Worm (Caenorhabditis elegans) whole organism, dauer: ENCODE results near the gene uvs-1.

ENCODE experiments used
- unc-62 ChIP-seq: sonication (generic microtip); optimal IDR thresholded peaks from 2 replicates; lab custom pipeline; 2017; ENCODE audit warnings: missing biosample characterization, missing genetic modification reagents, missing genetic modification characterization

Gene uvs-1

DNA sequence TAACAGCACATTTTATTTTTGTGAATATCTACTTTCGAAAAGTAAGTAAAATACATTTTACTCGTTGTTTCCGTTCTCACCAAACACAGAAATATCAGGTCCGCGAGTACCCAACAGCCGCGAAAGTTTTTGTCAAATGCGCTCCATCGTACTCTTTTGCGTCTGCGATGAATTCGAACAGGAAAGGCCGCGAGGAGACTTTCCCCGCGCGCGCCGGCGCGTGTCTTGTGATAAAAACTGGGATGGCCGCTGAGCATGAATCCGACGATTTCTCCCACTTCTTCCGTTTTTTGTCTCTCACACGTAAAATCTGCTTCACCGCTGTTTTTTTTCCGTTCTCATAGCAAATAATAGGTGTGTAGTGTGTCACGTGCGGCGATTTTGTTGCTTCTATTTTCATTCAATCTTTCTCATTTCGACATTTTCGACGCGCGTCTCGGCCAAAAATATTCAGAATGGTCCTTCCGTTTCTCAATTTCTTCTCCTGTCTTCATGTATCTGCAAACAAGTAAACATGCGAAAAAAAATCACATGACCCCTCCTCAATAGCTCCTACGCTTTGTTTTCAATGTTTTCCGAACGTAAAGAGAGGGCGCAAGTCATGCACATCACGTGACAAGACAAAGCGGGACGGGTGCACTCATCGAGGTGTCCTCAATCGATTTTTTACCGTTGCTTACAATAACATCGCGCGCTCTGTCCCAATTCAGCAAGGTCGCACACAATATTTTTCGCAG lies at the start of gene uvs-1:
TSS of gene uvs-1 (minus strand) at position 145 of the 737 bp plus-strand sequence.
- TF ChIP-seq unc-62 (GFP tag; lab: Kevin White, UChicago), result no peak

ce11 chrV:7852078-7852477 lies 48.1 kb upstream of the uvs-1 start:
- TF ChIP-seq unc-62 (GFP tag; lab: Kevin White, UChicago), result no peak

ce11 chrV:7848251-7848650 lies 44.2 kb upstream of the uvs-1 start:
- no peak for TF ChIP-seq unc-62 (GFP tag; lab: Kevin White, UChicago)

ce11 chrV:7847687-7848086 lies 43.7 kb upstream of the uvs-1 start:
- TF ChIP-seq unc-62 (GFP tag; lab: Kevin White, UChicago), result no peak

DNA sequence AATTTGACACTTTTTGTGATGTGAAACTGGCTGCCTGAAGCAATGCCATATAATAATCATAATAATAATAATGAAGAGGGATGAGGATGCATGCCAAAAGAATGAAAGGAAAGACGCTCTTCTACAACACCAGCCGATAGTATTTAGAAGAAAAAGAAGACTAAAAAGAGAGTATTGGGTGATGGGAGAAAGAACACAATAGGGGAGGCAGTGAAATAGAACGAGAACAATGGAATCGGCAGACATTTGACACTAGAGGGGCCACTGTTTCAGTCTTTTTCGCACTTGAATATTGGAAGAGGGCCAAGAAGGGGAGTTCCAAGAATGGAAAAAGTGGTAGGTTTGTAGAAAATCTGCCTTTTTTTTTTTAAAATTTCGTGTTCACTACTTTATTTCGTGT lies 43.2 kb upstream of the uvs-1 start, which contains the start of gene memo-1:
TSS of gene memo-1 (minus strand) at position 2 of the 400 bp plus-strand sequence.
- TF ChIP-seq unc-62 (GFP tag; lab: Kevin White, UChicago), result no peak

ce11 chrV:7842228-7842627 lies 38.2 kb upstream of the uvs-1 start, which contains the start of gene grd-8:
TSS of gene grd-8 (plus strand) at chrV:7842528.
- TF ChIP-seq unc-62 (GFP tag; lab: Kevin White, UChicago), result no peak

DNA sequence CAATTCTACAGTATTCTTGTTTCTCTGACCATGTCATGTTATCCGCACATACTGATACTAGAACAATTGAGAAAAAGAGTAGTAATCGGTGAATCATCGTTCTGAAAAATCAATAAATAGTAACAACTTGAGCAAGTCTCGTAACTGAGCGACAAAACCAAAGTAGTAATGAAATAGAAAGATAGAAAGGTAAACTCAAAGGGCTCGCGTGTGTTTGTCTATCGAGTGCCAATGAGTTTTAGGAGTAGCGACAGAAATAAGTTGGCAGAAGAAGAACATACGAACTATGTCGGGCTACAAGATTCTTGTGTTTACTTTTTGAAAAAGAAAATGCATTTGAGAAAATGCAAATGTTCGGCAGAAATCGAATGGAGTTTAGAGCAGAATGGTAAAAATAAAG lies 35.5 kb upstream of the uvs-1 start, which contains the start of gene C37C3.12:
TSS of gene C37C3.12 (minus strand) at position 101 of the 400 bp plus-strand sequence.
- TF ChIP-seq unc-62 (GFP tag; lab: Kevin White, UChicago), result no peak

- TF ChIP-seq unc-62 (GFP tag; lab: Kevin White, UChicago), result no peak
Measured at ce11 chrV:7837809-7838208, 33.8 kb upstream of the uvs-1 start, which contains the start of gene ttr-33. TSS of gene ttr-33 (minus strand) at chrV:7837909.

ce11 chrV:7836911-7837310 lies 32.9 kb upstream of the uvs-1 start, which contains the start of gene txt-5:
TSS of gene txt-5 (minus strand) at chrV:7837134.
- no peak for TF ChIP-seq unc-62 (GFP tag; lab: Kevin White, UChicago)

ce11 chrV:7830952-7831351 lies 26.9 kb upstream of the uvs-1 start:
- TF ChIP-seq unc-62 (GFP tag; lab: Kevin White, UChicago), result no peak

DNA sequence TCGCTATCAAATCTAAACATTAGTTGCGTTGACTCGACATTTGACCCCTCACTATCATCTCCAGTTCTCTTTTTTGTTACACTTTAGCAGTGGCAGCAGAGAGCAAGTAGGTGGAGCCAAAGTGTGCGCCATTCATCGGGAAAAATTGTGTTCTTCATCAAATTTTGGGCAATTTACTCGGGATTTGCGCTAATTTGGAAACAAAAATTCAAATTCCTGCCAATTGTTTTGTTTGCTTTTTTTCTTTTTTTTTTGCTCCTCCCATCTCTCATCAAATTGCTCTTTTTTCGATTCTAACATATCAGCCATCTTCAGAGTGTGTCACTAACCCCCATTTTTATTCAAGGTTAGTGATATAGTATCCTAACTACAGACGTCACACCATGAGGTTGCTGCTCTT lies 22.9 kb upstream of the uvs-1 start, which contains the start of gene mig-6:
TSS of gene mig-6 (plus strand) at position 301 of the 400 bp plus-strand sequence.
- no peak for TF ChIP-seq unc-62 (GFP tag; lab: Kevin White, UChicago)

- no peak for TF ChIP-seq unc-62 (GFP tag; lab: Kevin White, UChicago)
Measured at ce11 chrV:7826362-7826761, 22.4 kb upstream of the uvs-1 start.

ce11 chrV:7825836-7826235 lies 21.8 kb upstream of the uvs-1 start:
- no peak for TF ChIP-seq unc-62 (GFP tag; lab: Kevin White, UChicago)

DNA sequence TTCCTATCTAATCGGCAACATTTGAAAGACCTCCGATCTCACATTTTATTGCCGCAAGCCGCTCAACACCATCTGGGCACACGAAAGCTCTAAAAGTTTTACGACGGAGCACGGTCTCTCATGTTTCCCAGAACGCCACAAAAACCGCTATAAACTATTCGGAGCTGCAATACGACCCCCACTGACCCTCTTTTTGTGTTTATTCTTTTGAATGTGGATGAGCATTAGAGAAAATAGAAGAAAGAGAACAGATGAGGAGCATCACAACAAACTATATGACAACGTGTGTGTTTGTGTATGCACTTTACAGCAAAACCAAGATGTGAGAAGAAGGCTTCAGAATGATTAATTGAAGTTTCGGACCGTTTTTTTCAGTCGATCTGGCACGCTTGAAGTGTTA lies 20.1 kb upstream of the uvs-1 start:
- TF ChIP-seq unc-62 (GFP tag; lab: Kevin White, UChicago), result no peak

ce11 chrV:7822655-7823054 lies 18.6 kb upstream of the uvs-1 start:
- TF ChIP-seq unc-62 (GFP tag; lab: Kevin White, UChicago), result no peak

DNA sequence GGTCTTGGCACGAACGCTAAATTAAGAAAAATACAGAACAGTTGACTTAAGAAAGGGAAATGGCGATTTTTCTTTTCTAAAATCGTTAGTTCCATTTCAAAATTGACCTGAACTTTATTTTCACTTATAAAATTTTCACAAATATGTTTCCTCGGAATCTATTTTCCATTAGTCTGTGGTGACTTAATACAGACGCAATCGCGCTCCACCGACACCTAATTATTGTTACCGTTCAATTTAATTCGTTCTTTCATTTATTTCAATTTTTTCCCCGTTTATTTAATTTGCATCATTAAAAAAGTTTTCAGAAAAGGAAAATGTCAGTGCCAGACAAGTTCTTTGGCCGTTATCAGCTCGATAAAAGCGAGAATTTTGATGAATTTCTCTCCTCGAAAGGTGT lies 16.3 kb upstream of the uvs-1 start, which contains the start of gene lbp-4:
TSS of gene lbp-4 (plus strand) at position 309 of the 400 bp plus-strand sequence.
- no peak for TF ChIP-seq unc-62 (GFP tag; lab: Kevin White, UChicago)

DNA sequence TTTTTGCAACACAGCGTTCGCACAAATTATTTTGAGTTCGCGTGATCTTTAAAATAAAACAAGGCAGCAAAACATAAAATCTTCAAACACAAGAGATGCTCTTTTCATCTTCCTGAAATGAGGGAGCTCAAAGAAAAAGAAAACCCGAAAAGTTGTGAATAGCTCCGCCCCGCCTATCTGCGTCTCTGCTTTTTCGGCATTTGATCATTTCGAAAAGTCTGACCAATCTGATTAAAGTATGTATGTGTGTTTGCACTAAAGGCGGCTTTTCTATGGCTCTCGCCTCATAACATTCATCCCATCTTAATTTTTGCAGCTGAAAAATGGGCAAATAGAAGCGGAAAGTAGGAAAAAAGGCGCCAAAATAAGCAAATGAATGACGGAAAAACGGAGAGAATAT lies 15.6 kb upstream of the uvs-1 start:
- TF ChIP-seq unc-62 (GFP tag; lab: Kevin White, UChicago), result no peak
